Worm (Caenorhabditis elegans) whole organism, late embryonic: ENCODE measurements around the gene F14H12.3.

Experiments used
- ama-1 ChIP-seq: fragments of 150-350 bp; optimal IDR thresholded peaks from 2 replicates; lab custom pipeline; 2014
- ceh-18 ChIP-seq: sonication (generic microtip); optimal IDR thresholded peaks from 2 replicates; lab custom pipeline; 2016; ENCODE audit warnings: missing genetic modification characterization, missing compliant biosample characterization
- ceh-2 ChIP-seq: sonication (generic microtip); optimal IDR thresholded peaks from 2 replicates; lab custom pipeline; 2016; ENCODE audit warnings: missing genotype, missing genetic modification characterization, missing compliant biosample characterization
- ceh-34 ChIP-seq: sonication (generic microtip); optimal IDR thresholded peaks from 2 replicates; lab custom pipeline; 2016; ENCODE audit warnings: mild to moderate bottlenecking, missing genetic modification characterization, missing compliant biosample characterization
- dmd-4 ChIP-seq: sonication (generic microtip); optimal IDR thresholded peaks from 2 replicates; lab custom pipeline; 2016; ENCODE audit warnings: borderline replicate concordance, missing genetic modification characterization, missing compliant biosample characterization
- ets-4 ChIP-seq: sonication (generic microtip); optimal IDR thresholded peaks from 2 replicates; lab custom pipeline; 2016; ENCODE audit warnings: missing genetic modification characterization, missing compliant biosample characterization
- fkh-10 ChIP-seq: fragments of 150-350 bp; optimal IDR thresholded peaks from 2 replicates; lab custom pipeline; 2014; ENCODE audit warnings: missing biosample characterization, missing genetic modification reagents, missing genetic modification characterization
- nfya-1 ChIP-seq: sonication (generic microtip); optimal IDR thresholded peaks from 2 replicates; lab custom pipeline; 2017; ENCODE audit warnings: missing genetic modification characterization, mild to moderate bottlenecking, missing compliant biosample characterization, antibody characterized with exemption, moderate library complexity
- nhr-11 ChIP-seq: fragments of 150-350 bp; optimal IDR thresholded peaks from 2 replicates; lab custom pipeline; 2014; ENCODE audit warnings: missing biosample characterization, missing genetic modification characterization
- pqm-1 ChIP-seq: sonication (generic microtip); optimal IDR thresholded peaks from 2 replicates; lab custom pipeline; 2016; ENCODE audit warnings: missing genetic modification characterization, missing compliant biosample characterization
- ref-2 ChIP-seq: sonication (generic microtip); optimal IDR thresholded peaks from 2 replicates; lab custom pipeline; 2016; ENCODE audit warnings: missing genetic modification characterization, missing compliant biosample characterization
- sdc-2 ChIP-seq: sonication (generic microtip); optimal IDR thresholded peaks from 2 replicates; lab custom pipeline; 2016; ENCODE audit warnings: missing genotype, missing genetic modification characterization, missing compliant biosample characterization
- syd-9 ChIP-seq: sonication (generic microtip); optimal IDR thresholded peaks from 2 replicates; lab custom pipeline; 2016; ENCODE audit warnings: mild to moderate bottlenecking, missing genetic modification characterization, moderate library complexity, missing compliant biosample characterization
- tbx-2 ChIP-seq: sonication (generic microtip); optimal IDR thresholded peaks from 2 replicates; lab custom pipeline; 2016; ENCODE audit warnings: missing genetic modification characterization, missing compliant biosample characterization

DNA sequence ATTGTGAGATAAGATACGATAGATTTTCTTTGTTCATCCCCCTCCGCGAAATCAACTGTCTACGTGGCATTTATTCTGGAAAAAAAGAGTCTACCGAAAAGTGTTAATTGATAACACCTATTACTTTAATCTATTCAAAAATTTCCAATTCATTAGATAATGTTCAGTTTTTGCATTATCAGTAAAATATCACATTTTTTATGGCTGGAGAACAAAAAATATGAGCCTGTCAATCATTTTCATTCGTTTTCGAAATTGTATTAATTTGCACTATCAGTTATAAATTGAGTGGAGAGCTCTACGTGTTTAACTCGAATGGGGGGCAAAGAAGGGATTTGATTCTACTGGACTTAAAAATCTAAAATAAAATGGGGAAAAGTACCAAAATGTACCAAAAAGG, 15.0 kb downstream of the F14H12.3 start:
- TF ChIP-seq dmd-4 (no peak), tbx-2 (tag; lab: Kevin White, UChicago) (no peak), ref-2 (tag; lab: Kevin White, UChicago) (no peak), ets-4 (tag; lab: Kevin White, UChicago) (no peak), pqm-1 (no peak), nfya-1 (tag; lab: Kevin White, UChicago) (no peak), ceh-34 (tag; lab: Kevin White, UChicago) (no peak), nhr-11 (tag; lab: Kevin White, UChicago) (no peak), ama-1 (lab: Kevin White, UChicago) (no peak), fkh-10 (GFP tag; lab: Kevin White, UChicago) (no peak), syd-9 (tag; lab: Kevin White, UChicago) (no peak), sdc-2 (tag; lab: Kevin White, UChicago) (no peak), ceh-18 (tag; lab: Kevin White, UChicago) (no peak), ceh-2 (tag; lab: Kevin White, UChicago) (no peak)
